Worm (Caenorhabditis elegans): Measurements from ENCODE around the gene F08F3.10.

DNA sequence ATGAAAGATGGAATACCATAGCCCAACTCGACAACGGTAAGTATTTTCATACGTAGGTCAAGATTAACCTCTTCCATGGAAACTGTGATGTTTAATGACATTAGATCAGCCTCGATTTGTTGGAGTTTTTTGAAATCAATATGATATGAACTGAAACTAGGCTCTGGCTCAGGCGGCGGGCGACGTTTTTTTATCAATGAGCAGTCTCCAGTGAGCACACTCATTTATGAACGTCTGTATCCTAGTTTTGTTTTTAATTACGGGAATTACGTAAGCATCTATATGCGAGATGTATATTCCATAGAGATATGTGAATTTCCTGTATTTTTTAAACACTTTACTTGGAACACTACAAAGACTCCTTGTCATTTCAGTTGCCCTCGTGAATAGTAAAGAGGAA is 49.7 kb downstream of the F08F3.10 start, which contains the start of gene srg-67:
- TF ChIP-seq lin-13 (GFP tag; optimal IDR thresholded peaks at IDR 0.05) (no peak), sem-4 (tag; optimal IDR thresholded peaks at IDR 0.05) (no peak), fos-1 (tag; optimal IDR thresholded peaks at IDR 0.05) (no peak), egl-27 (tag; optimal IDR thresholded peaks at IDR 0.05) (no peak)

Measured in whole organism, L2 larva.